Fruit fly (Drosophila melanogaster) Kc167 (cell line): ENCODE measurements around the gene CG3842.

Source experiments
- Myc ChIP-seq: fragments of >200 bp; optimal IDR thresholded peaks from 2 replicates; lab custom pipeline; 2017; ENCODE audit warnings: missing external identifiers
- insv ChIP-seq: fragments of >200 bp; optimal IDR thresholded peaks from 3 replicates; lab custom pipeline; 2018; ENCODE audit warnings: missing external identifiers
- psq ChIP-seq: fragments of >200 bp; optimal IDR thresholded peaks from 2 replicates; lab custom pipeline; 2017; ENCODE audit warnings: missing external identifiers
- ttk ChIP-seq: sonication (Bioruptor generic); optimal IDR thresholded peaks from 2 replicates; lab custom pipeline; 2017; ENCODE audit warnings: missing external identifiers

dm6 chrX:6343323-6343722 lies 5.8 kb downstream of the CG3842 start:
- TF ChIP-seq psq (lab: Kevin White, UChicago) (no peak), ttk (lab: Kevin White, UChicago) (no peak), Myc (lab: Kevin White, UChicago) (no peak), insv (lab: Kevin White, UChicago) (no peak)
